Worm (Caenorhabditis elegans): ENCODE results near the gene Y70C5C.1.

DNA sequence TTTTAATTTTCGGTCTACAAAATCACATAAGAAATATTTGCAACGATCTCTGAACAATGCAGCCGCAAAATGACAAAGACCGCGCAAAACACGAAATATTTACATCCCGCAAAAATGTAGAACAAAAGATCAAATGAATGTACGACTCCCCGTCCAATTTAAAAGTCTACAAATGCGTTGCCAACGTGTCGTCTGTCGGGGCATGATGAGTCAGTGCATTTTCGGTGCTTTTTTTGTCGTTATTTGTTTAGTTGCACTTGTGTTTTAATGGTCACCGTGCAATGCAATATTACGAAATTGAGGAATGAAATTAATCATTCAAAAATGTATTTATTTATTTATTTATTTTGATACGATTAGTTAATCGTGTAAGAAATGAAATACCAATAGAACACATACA, 24.6 kb downstream of the Y70C5C.1 start:
- TF ChIP-seq nhr-237 (tag; optimal IDR thresholded peaks at IDR 0.05) = no peak
- no peak for TF ChIP-seq lin-15B (tag; optimal IDR thresholded peaks at IDR 0.05)
- TF ChIP-seq ceh-90 (tag; optimal IDR thresholded peaks at IDR 0.05) = no peak
- TF ChIP-seq pqm-1 (tag; optimal IDR thresholded peaks at IDR 0.05) = no peak
- no peak for TF ChIP-seq mdl-1 (tag; optimal IDR thresholded peaks at IDR 0.05)
